Worm (Caenorhabditis elegans) whole organism, L4/young adult: Measurements from ENCODE around the gene F58E2.3.

Experiments used
- W03F9.2 ChIP-seq: fragments of 150-350 bp; optimal IDR thresholded peaks from 2 replicates; lab custom pipeline; 2014; ENCODE audit warnings: missing biosample characterization, missing genetic modification characterization
- dao-5 ChIP-seq: sonication (generic microtip); optimal IDR thresholded peaks from 2 replicates; lab custom pipeline; 2016; ENCODE audit warnings: missing genotype, missing genetic modification characterization, moderate library complexity, missing compliant biosample characterization
- him-1 ChIP-seq: sonication (generic microtip); optimal IDR thresholded peaks from 2 replicates; lab custom pipeline; 2016; ENCODE audit warnings: missing genotype, missing genetic modification reagents, missing genetic modification characterization, missing compliant biosample characterization

F58E2.3 gene

DNA sequence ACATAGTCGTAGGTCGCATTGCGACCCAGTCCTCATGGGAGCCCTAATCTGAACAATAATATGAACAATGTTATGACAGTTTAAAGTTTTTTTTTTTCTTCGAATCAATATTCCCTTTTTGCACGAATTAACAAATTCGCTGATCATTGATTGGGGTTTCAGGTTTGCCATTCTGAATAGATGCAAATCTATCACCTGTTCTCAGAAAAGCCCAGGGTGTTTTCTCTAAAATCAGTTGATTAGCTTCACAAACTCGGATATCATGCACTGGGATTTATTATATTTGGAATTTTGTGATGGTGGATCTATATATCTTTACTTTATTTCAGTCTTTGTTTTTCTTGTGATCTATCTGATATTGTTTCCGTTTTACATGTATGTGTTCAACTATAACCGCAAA, 13.9 kb upstream of the F58E2.3 start, which contains the start of gene srz-23:
srz-23 (plus strand) TSS at position 263 of the 400 bp plus-strand sequence.
- TF ChIP-seq dao-5 (tag; lab: Kevin White, UChicago) (no peak), W03F9.2 (no peak), him-1 (no peak)

DNA sequence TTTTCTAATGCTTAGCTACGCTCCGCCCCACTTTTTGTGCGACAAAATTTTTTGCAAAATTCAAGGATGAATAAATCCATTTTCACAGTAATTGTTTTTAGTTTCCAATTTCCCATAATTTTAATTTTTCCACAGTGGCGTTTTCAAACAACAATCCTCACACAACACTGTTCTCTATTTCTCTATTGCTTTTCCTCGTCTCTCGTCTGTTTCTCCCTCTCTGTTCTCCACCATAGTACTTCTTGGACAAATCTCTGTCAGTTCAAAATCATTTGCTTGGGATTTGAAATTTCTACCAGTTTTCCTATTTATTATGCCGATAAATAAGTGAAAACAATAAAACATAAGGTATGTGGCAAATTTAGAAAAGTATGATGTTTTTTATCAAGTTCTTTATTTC, 4.0 kb upstream of the F58E2.3 start, which contains the start of gene F58E2.4:
F58E2.4 (plus strand) TSS at position 134 of the 400 bp plus-strand sequence.
- TF ChIP-seq him-1 (no peak), W03F9.2 (no peak), dao-5 (tag; lab: Kevin White, UChicago) (no peak)

DNA sequence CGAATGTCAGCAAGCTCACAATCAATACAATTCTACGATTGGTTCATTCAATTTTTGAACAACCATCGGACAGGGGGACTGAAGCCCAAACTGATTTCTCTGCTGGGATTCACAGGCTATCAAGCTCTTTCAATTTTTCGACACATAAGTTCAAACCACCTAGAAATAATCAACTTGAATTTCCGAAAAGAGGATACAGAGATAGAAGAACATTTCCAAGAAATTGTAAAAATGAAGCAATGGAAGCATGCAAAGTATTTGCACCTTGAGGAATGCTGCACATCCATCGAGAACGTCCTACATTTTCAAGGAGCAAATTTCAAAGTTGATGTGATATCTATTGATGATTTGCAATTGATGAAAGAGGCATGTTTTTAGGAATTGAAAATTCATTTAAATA, 523 bp downstream of the F58E2.3 start:
- TF ChIP-seq him-1 (no peak), W03F9.2 (no peak), dao-5 (tag; lab: Kevin White, UChicago) (no peak)

DNA sequence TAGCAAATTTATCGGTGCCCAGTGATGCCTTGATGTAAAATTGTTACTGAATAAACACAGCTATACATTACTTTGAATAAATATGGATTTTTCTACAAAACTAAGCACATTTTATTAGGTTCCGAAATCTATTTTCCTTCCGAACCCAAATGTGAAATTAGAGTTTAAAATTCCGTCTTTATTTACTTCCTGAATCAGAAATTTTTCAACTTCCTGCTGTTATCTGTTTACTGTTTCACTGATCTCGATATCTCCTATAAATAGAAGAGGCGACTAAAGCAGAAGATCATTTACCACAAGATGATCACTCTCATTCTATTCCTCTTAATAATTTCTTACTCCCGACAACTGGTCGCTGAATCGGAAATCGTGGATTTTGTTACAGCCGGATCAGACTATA, 2.5 kb downstream of the F58E2.3 start, which contains the start of gene F58E2.2:
F58E2.2 (plus strand) TSS at position 301 of the 400 bp plus-strand sequence.
- TF ChIP-seq W03F9.2 (no peak), dao-5 (tag; lab: Kevin White, UChicago) (no peak), him-1 (no peak)

DNA sequence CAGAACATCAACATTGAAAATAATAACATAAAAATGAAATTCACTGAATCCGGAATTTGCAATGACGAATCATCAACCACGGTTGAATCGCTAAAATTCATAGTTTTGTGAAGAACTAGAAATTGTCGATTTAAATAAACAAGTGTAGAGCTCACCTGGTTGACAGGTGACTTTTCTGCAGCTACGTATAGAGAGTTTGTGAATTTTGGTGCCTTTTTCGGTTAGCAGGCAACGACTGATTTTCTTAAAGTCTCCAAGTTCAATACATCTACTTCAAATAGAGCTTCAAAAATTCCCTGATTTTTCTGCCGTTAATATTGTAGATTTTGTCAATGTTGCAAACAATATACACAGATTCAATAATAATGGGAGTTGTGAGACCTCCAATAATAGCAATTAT, 9.9 kb downstream of the F58E2.3 start, which contains the start of gene srz-69:
srz-69 (minus strand) TSS at position 101 of the 400 bp plus-strand sequence.
- TF ChIP-seq dao-5 (tag; lab: Kevin White, UChicago) (no peak), W03F9.2 (no peak), him-1 (no peak)

DNA sequence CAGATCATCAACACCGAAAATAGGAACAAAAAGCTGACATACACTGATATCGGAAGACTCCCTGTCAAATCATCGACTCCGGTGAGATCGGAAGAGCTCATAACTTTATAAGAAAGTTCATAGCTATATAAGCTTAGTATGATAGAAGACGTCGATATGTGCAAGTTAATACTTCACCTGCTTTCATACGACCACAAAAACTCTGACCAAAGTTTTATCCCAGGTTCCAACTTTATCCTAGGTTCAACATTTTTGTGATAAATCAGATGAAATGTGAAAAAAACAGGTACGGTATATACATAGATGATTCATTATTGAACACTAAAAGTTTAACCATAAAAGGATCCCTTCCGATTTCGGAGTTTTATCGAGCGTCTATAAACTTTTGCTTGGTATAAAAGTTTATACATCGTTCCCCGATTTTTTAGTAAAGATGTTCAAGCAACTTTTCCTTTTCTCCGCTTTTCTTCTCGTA, 11.7 kb downstream of the F58E2.3 start, which contains the start of the genes srz-70 and C09G12.5:
srz-70 (minus strand) TSS at position 101 of the 475 bp plus-strand sequence.
C09G12.5 (plus strand) TSS at position 425 of the 475 bp plus-strand sequence.
- TF ChIP-seq dao-5 (tag; lab: Kevin White, UChicago) (no peak), him-1 (no peak), W03F9.2 (no peak)

DNA sequence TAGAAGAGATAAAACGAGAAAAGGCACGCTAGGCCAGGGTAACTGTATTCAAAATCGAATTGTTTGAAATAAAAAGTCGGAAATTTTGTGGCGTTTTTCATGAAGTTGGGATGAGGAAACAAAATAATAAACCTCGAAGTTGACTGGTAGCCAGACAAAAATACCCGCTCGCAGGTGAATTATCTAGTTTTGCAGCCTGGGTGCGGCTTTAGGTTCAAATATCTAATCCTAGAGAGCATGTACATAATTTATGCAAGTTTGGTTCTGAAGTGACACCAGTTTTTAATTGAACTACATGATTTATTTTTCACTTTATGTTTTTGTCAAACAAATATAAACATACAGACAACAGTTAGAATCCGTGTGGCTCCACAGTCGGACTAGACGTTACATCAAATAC, 14.5 kb downstream of the F58E2.3 start, which contains the start of gene srz-37:
srz-37 (minus strand) TSS at position 101 of the 400 bp plus-strand sequence.
- TF ChIP-seq W03F9.2 (no peak), dao-5 (tag; lab: Kevin White, UChicago) (no peak), him-1 (no peak)

DNA sequence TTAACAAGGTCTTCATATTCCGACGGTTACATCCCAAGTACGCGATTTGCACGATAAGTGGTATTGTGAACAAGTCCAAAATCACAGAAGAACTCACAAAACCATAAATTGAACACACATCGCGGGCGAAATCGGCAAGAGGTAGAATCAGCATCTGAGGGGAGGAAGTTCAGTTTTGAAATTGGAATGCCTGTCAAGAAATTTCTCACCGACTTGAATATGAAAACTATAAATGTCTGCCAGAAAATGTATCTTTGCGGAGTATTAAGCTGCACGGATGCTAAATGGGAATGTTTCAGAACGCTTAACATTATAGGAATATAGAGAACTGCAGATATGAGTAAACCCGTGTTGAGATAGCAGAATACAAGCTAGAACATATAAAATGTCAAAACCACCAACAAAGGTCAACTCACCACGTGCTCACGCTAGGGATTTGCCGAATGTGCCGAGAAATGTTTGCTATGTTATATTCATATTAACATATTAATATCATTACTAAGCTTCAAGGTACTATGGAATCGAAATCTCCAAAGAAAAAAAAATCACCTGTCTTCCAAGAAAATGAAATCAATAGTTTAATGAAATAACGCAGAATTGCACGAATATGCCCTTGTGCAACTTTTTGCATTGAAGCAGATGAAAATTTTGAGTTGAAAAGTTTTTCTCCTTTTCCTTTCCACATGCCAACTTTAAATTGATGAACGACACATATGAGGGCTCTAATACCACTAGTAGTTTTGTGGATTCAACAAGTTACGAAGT, 15.1 kb downstream of the F58E2.3 start, which contains the start of gene srz-82:
srz-82 (plus strand) TSS at position 701 of the 765 bp plus-strand sequence.
- TF ChIP-seq him-1 = no peak
- no peak for TF ChIP-seq W03F9.2
- TF ChIP-seq dao-5 (tag; lab: Kevin White, UChicago) = no peak

DNA sequence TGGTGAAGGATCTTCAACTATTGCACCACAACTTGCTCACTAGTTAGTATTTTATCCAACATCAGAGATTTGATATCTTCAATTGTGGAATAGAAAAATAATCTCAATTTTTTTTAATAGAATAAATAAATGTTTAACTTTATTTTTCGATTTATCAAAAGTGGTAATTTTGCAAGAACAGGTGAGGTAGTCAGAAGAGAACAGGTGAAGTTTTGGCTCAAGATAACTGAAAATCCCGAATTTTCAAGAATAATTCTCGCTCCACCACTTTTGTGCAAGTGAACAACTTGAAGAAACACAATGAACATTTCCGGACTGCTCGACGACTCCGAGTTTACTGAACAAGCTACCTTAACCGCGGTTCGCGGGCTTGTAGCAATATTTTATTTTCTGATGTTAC, 24.2 kb downstream of the F58E2.3 start, which contains the start of gene srz-78:
srz-78 (plus strand) TSS at position 301 of the 400 bp plus-strand sequence.
- no peak for TF ChIP-seq W03F9.2
- no peak for TF ChIP-seq him-1

DNA sequence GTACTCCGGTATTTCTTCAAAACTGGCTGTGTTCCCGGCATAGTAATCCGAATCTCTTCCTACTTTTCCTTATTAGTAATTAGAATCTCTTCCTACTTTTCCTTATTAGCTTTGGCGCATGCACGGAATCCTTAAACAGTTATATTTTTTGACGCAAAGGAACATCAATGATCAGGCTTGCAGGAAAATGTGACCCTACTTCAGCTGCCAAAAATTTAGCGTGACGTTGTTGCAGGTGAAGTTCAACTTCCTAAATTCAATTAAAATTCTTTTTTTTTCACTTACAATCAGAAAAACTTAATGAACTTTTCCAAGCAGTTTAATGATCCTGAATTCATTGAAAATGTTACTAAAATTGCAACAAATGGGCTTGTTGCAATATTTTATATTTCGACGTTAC, 26.1 kb downstream of the F58E2.3 start, which contains the start of gene srz-79:
srz-79 (plus strand) TSS at position 301 of the 400 bp plus-strand sequence.
- TF ChIP-seq W03F9.2 = no peak
- no peak for TF ChIP-seq him-1
- no peak for TF ChIP-seq dao-5 (tag; lab: Kevin White, UChicago)

DNA sequence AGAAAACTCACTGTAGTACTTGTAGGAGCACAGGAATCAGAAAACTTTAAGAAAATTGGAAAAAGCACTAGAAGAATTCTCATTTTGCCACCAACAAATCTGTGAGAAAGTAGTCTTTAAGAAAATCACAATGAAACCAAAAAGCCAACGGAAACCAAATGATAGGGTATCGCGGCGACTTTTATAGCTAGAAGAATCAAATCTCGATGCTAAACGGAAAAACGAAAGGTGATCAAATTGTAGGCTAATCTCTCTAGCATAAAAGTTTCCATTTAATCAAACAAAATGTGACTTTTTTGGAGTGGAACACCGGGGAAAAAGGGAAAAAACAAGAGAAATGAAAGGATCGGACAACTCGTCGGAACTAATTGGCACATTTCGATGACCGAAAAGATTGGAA, 29.1 kb downstream of the F58E2.3 start, which contains the start of gene C09G12.17:
C09G12.17 (minus strand) TSS at position 101 of the 400 bp plus-strand sequence.
- TF ChIP-seq W03F9.2 (no peak), him-1 (no peak), dao-5 (tag; lab: Kevin White, UChicago) (no peak)

DNA sequence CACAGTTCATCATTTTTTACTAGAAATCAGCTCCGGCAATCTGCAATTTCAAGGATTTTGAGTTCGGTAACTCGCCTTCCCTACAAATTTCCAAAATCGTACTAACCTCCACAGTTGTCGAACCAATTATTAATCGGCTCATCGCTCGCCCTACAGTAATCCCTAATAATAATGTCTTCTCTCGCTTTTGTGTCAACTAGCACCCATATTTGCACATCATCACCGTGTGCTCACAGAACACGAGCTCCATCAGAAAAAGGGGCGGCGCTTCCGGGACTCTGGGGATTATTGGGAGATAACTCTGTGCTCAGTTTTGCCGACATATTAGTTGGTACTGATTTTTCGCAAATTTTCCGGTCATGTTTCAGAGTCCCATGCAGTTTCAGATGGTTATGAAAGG, 30.7 kb downstream of the F58E2.3 start, which contains the start of gene ceh-53:
ceh-53 (plus strand) TSS at position 301 of the 400 bp plus-strand sequence.
- TF ChIP-seq W03F9.2 = no peak
- no peak for TF ChIP-seq him-1
- no peak for TF ChIP-seq dao-5 (tag; lab: Kevin White, UChicago)

DNA sequence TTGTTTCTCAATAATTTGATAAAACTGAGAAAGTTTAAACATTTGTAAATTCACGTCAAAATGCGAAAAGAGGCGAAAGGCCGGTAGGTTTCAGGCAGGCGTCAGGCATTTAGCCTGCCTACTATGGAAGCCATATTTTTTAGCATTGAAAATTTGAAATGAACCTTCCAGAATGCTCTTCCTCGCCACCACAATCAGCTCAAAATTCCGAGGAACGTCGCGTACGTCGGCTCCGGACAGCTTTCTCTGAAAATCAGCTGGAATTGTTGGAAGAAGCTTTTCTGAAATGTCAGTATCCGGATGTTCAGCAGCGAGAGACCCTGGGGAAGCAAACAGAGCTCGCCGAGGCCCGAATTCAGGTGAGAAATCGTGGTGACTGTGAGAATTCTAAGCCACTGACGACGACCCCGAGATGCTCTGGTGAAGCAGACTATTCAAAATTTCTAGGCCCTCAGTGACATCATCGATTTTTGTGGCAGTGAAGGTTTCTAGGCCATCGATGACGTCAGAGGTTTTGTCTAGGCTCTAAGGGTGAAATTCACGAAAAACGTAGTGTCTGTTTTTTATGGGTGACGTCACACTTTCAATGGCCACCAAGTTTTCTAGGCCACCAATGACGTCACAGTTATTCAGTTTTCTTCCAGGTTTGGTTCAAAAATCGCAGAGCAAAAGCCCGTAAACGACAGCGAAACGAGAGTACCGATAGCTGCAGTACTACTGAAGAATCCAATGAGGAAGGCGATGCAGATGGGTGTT, 34.9 kb downstream of the F58E2.3 start:
- no peak for TF ChIP-seq him-1
- no peak for TF ChIP-seq dao-5 (tag; lab: Kevin White, UChicago)
- no peak for TF ChIP-seq W03F9.2

DNA sequence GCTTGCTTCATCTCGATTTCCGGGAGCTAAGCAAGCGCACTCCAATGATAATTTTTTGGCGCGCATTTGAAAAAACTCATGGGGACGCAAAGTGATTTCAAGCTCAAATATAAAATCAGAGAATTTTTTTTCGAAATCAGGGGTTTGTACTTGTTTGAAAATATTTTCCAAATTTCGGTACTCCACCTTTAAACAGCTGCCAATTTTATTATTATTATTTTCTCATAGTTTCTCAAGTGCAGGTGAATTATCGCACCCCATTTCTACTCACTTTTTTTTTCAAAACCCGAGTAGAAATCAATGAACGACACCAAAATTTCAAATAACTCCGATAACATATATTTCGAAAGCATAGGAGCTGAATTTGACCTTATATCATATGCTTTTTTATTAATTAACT, 36.9 kb downstream of the F58E2.3 start, which contains the start of gene srz-83:
srz-83 (plus strand) TSS at position 301 of the 400 bp plus-strand sequence.
- no peak for TF ChIP-seq W03F9.2
- TF ChIP-seq dao-5 (tag; lab: Kevin White, UChicago) = no peak
- TF ChIP-seq him-1 = no peak
